Worm (Caenorhabditis elegans) whole organism, mixed stage, embryonic: ENCODE measurements around the gene F38E9.4.
A peak's percentile ranks its signal among the peaks of the same experiment; 100 is the strongest.

ENCODE experiments used
- M03D4.4 ChIP-seq: sonication (generic microtip); optimal IDR thresholded peaks from 2 replicates; lab custom pipeline; 2017; ENCODE audit warnings: mild to moderate bottlenecking, missing genetic modification characterization, missing compliant biosample characterization
- ceh-39 ChIP-seq: fragments of 150-350 bp; optimal IDR thresholded peaks from 2 replicates; lab custom pipeline; 2014; ENCODE audit warnings: missing biosample characterization, missing genetic modification characterization
- ces-1 ChIP-seq: fragments of 150-350 bp; optimal IDR thresholded peaks from 2 replicates; lab custom pipeline; 2014; ENCODE audit warnings: missing biosample characterization, missing genetic modification reagents, missing genetic modification characterization
- elt-1 ChIP-seq: sonication (generic microtip); optimal IDR thresholded peaks from 2 replicates; lab custom pipeline; 2017; ENCODE audit warnings: missing genetic modification characterization, mild to moderate bottlenecking, missing compliant biosample characterization, antibody characterized with exemption, moderate library complexity, borderline replicate concordance; ENCODE audit not compliant: insufficient read depth
- elt-3 ChIP-seq: fragments of 150-350 bp; optimal IDR thresholded peaks from 2 replicates; lab custom pipeline; 2014; ENCODE audit warnings: missing biosample characterization, missing genetic modification characterization
- lin-13 ChIP-seq: fragments of 150-350 bp; optimal IDR thresholded peaks from 2 replicates; lab custom pipeline; 2014; ENCODE audit warnings: missing biosample characterization, missing genetic modification characterization
- mab-5 ChIP-seq: fragments of 150-350 bp; optimal IDR thresholded peaks from 2 replicates; lab custom pipeline; 2014; ENCODE audit warnings: missing biosample characterization, missing genetic modification characterization
- nhr-12 ChIP-seq: fragments of 150-350 bp; optimal IDR thresholded peaks from 2 replicates; lab custom pipeline; 2014; ENCODE audit warnings: missing biosample characterization, missing genetic modification characterization
- nhr-28 ChIP-seq: fragments of 150-350 bp; optimal IDR thresholded peaks from 2 replicates; lab custom pipeline; 2014; ENCODE audit warnings: missing biosample characterization, missing genetic modification characterization
- nhr-76 ChIP-seq: sonication (generic microtip); optimal IDR thresholded peaks from 2 replicates; lab custom pipeline; 2017; ENCODE audit warnings: missing biosample characterization, missing genetic modification characterization
- snpc-4 ChIP-seq: fragments of 150-350 bp; optimal IDR thresholded peaks from 2 replicates; lab custom pipeline; 2014; ENCODE audit warnings: missing biosample characterization, missing genetic modification characterization
- unc-120 ChIP-seq: sonication (generic microtip); optimal IDR thresholded peaks from 2 replicates; lab custom pipeline; 2017; ENCODE audit warnings: missing genetic modification characterization, missing compliant biosample characterization; ENCODE audit not compliant: poor library complexity, severe bottlenecking
- unc-39 ChIP-seq: fragments of 150-350 bp; optimal IDR thresholded peaks from 2 replicates; lab custom pipeline; 2014; ENCODE audit warnings: missing biosample characterization, missing genetic modification characterization
- unc-62 ChIP-seq: fragments of 150-350 bp; optimal IDR thresholded peaks from 2 replicates; lab custom pipeline; 2014; ENCODE audit warnings: missing biosample characterization, missing genetic modification reagents, missing genetic modification characterization

DNA sequence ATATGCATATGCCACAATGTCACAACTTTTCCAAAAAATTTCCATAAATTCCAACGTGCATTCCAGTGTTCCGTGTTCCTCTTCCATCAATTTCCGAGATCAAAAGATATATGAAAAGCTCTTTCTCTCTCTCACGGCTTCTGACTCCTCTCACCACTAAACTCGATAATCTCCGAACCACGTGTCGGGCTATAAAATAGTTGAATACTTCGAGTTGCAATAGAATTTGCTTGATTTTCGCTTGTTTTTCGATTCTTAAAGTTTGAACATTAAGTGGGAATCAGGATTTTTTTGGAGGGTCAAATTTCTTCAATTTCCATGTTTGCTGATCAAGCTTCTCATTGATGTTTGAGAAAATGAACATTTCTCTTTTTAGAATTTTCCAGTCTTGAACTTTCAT, 33.6 kb downstream of the F38E9.4 start:
- TF ChIP-seq nhr-28 (tag; lab: Kevin White, UChicago) = no peak
- TF ChIP-seq snpc-4 (tag; lab: Kevin White, UChicago) = no peak
- TF ChIP-seq elt-1 (tag; lab: Kevin White, UChicago) = no peak
- TF ChIP-seq unc-62 (GFP tag; lab: Kevin White, UChicago) = no peak
- TF ChIP-seq lin-13 = no peak
- no peak for TF ChIP-seq mab-5
- TF ChIP-seq unc-120 (tag; lab: Kevin White, UChicago) = no peak
- TF ChIP-seq unc-39 (tag; lab: Kevin White, UChicago) = no peak
- no peak for TF ChIP-seq elt-3 (tag; lab: Kevin White, UChicago)
- no peak for TF ChIP-seq nhr-76 (tag; lab: Kevin White, UChicago)
- TF ChIP-seq ceh-39 = no peak
- no peak for TF ChIP-seq M03D4.4 (tag; lab: Kevin White, UChicago)
- TF ChIP-seq ces-1 (GFP tag; lab: Kevin White, UChicago) = peak; percentile 68
- TF ChIP-seq nhr-12 (tag; lab: Kevin White, UChicago) = no peak
